Worm (Caenorhabditis elegans) whole organism, L3 larva: ENCODE data around the gene K10C9.4.

Source experiments
- elt-3 ChIP-seq, 3 experiments: fragments of 150-350 bp in 1 of 3; sonication (generic microtip) in 2 of 3; optimal IDR thresholded peaks; 2 replicates in 2 of 3; 4 replicates in 1 of 3; lab custom pipeline; 2014 to 2017; ENCODE audit warnings: missing biosample characterization in 3 of 3, missing genetic modification characterization in 3 of 3
- nfya-1 ChIP-seq: sonication (generic microtip); optimal IDR thresholded peaks from 2 replicates; lab custom pipeline; 2017; ENCODE audit warnings: missing genetic modification characterization, mild to moderate bottlenecking, missing compliant biosample characterization, antibody characterized with exemption, moderate library complexity; ENCODE audit not compliant: insufficient read depth
- nhr-11 ChIP-seq: fragments of 150-350 bp; optimal IDR thresholded peaks from 2 replicates; lab custom pipeline; 2014; ENCODE audit warnings: missing biosample characterization, missing genetic modification characterization
- nhr-12 ChIP-seq: fragments of 150-350 bp; optimal IDR thresholded peaks from 2 replicates; lab custom pipeline; 2014; ENCODE audit warnings: missing biosample characterization, missing genetic modification characterization
- nhr-237 ChIP-seq: fragments of 150-350 bp; optimal IDR thresholded peaks from 2 replicates; lab custom pipeline; 2014; ENCODE audit warnings: missing biosample characterization, missing genetic modification characterization
- nhr-25 ChIP-seq: sonication (generic microtip); optimal IDR thresholded peaks from 2 replicates; lab custom pipeline; 2017; ENCODE audit warnings: missing biosample characterization, missing genetic modification characterization
- nhr-28 ChIP-seq: fragments of 150-350 bp; optimal IDR thresholded peaks from 2 replicates; lab custom pipeline; 2014; ENCODE audit warnings: missing biosample characterization, missing genetic modification characterization
- skn-1 ChIP-seq: fragments of 150-350 bp; optimal IDR thresholded peaks from 2 replicates; lab custom pipeline; 2014; ENCODE audit warnings: missing biosample characterization, missing genetic modification characterization
- tbx-2 ChIP-seq: sonication (generic microtip); optimal IDR thresholded peaks from 2 replicates; lab custom pipeline; 2016; ENCODE audit warnings: mild to moderate bottlenecking, missing genetic modification characterization, missing compliant biosample characterization
- ztf-11 ChIP-seq: fragments of 150-350 bp; optimal IDR thresholded peaks from 2 replicates; lab custom pipeline; 2014; ENCODE audit warnings: missing biosample characterization, missing genetic modification characterization

DNA sequence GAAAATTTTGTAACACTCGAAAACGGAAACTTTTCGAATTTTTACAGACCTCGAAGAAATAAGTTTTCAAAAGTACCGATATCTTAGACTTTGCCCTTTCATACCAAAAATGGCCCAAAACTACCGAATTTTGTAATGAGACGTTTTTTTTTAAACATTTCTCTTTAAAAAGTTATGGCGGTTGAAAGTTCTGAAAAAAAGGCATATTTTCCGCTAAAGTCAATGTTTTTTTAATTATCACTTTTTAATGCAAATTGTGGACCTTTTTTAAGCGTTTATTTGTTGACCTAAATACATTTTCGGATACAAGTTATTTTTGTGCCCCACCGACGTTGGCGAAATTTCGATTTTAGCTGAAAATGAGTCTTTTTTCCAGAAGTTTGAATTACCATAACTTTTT lies 49.8 kb upstream of the K10C9.4 start:
- TF ChIP-seq nhr-25 (tag; lab: Kevin White, UChicago): no peak
- no peak for TF ChIP-seq nhr-28 (tag; lab: Kevin White, UChicago)
- no peak for TF ChIP-seq skn-1 (tag; lab: Kevin White, UChicago)
- TF ChIP-seq nhr-237 (tag; lab: Kevin White, UChicago): no peak
- TF ChIP-seq ztf-11 (tag; lab: Kevin White, UChicago): no peak
- no peak for TF ChIP-seq nhr-11 (tag; lab: Kevin White, UChicago)
- TF ChIP-seq elt-3 (tag; optimal IDR thresholded peaks at IDR 0.05; lab: Kevin White, UChicago): no peak
- no peak for TF ChIP-seq nfya-1 (tag; lab: Kevin White, UChicago)
- no peak for TF ChIP-seq tbx-2 (tag; lab: Kevin White, UChicago)
- TF ChIP-seq nhr-12: no peak
